Worm (Caenorhabditis elegans) whole organism, L4/young adult: ENCODE measurements around the gene amx-3.

Experiments used
- W03F9.2 ChIP-seq: fragments of 150-350 bp; optimal IDR thresholded peaks from 2 replicates; lab custom pipeline; 2014; ENCODE audit warnings: missing biosample characterization, missing genetic modification characterization
- dao-5 ChIP-seq: sonication (generic microtip); optimal IDR thresholded peaks from 2 replicates; lab custom pipeline; 2016; ENCODE audit warnings: missing genotype, missing genetic modification characterization, moderate library complexity, missing compliant biosample characterization
- him-1 ChIP-seq: sonication (generic microtip); optimal IDR thresholded peaks from 2 replicates; lab custom pipeline; 2016; ENCODE audit warnings: missing genotype, missing genetic modification reagents, missing genetic modification characterization, missing compliant biosample characterization

- TF ChIP-seq W03F9.2 (tag; lab: Kevin White, UChicago) (no peak), dao-5 (no peak), him-1 (no peak)
Measured at ce11 chrV:20903167-20904093, at the start of gene amx-3.
